Fruit fly (Drosophila melanogaster) whole organism: ENCODE measurements around the gene Ccp84Ad.

Experiments used
- CG8478 ChIP-seq: fragments of >200 bp; optimal IDR thresholded peaks from 2 replicates; lab custom pipeline; 2018; ENCODE audit warnings: inconsistent platforms
- Dll ChIP-seq: fragments of >200 bp; optimal IDR thresholded peaks from 2 replicates; lab custom pipeline; 2017
- EcR ChIP-seq, 2 experiments: fragments of >200 bp; optimal IDR thresholded peaks; 2 replicates each; lab custom pipeline; 2017; ENCODE audit warnings: missing biosample characterization in 2 of 2, missing genetic modification characterization in 2 of 2, missing genetic modification reagents in 2 of 2
- pan ChIP-seq: fragments of >200 bp; optimal IDR thresholded peaks from 2 replicates; lab custom pipeline; 2017
- psq ChIP-seq: fragments of >200 bp; optimal IDR thresholded peaks from 2 replicates; lab custom pipeline; 2017

DNA sequence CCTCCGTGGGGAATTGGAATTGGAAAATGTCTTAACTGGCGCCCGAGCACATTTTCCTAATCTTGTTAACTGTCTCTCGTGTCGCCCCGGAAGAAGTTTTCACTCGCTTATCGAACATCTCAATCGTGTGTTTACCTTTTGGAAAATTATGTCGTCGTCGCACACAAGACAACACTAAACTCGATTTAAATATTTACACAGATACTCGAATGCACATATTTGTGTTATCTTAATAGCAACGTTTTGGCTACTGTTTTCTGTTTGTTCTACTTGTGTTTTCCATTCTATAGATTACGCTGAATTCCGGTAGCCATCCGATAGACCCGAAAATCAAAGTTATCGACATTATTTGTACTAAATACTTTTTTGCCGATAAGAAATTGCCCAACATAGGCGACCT is 25.3 kb upstream of the Ccp84Ad start:
- no peak for TF ChIP-seq EcR (GFP tag; optimal IDR thresholded peaks at IDR 0.05; lab: Kevin White, UChicago)
- TF ChIP-seq CG8478 (lab: Kevin White, UChicago): no peak
- no peak for TF ChIP-seq Dll (lab: Kevin White, UChicago)
- no peak for TF ChIP-seq psq (lab: Kevin White, UChicago)
- no peak for TF ChIP-seq pan (lab: Kevin White, UChicago)
